Worm (Caenorhabditis elegans): ENCODE results near the gene cyp-29A2.
A peak's percentile ranks its signal among the peaks of the same experiment; 100 is the strongest.

cyp-29A2 gene

ce11 chrV:11239187-11239725 lies 21.9 kb downstream of the cyp-29A2 start, which contains the start of the genes dvc-1 and ima-1:
Gene dvc-1 (minus strand): TSS chrV:11239331.
Gene ima-1 (plus strand): TSS chrV:11239675.
- TF ChIP-seq jun-1 (tag; optimal IDR thresholded peaks at IDR 0.05): no peak
- TF ChIP-seq lin-39 (tag; optimal IDR thresholded peaks at IDR 0.05): no peak
- TF ChIP-seq ama-1 (optimal IDR thresholded peaks at IDR 0.05): no peak
- TF ChIP-seq php-3 (GFP tag; IDR thresholded peaks at IDR 0.05): 0 out of 2 replicates have a peak, but pooled peaks have one; percentile 30
- TF ChIP-seq zag-1 (tag; optimal IDR thresholded peaks at IDR 0.05): no peak
- no peak for TF ChIP-seq daf-16 (GFP tag; optimal IDR thresholded peaks at IDR 0.05)
- no peak for TF ChIP-seq daf-16 (tag; optimal IDR thresholded peaks at IDR 0.05)
- no peak for TF ChIP-seq lir-3 (tag; optimal IDR thresholded peaks at IDR 0.05)
- TF ChIP-seq ztf-7 (tag; optimal IDR thresholded peaks at IDR 0.05): no peak
- TF ChIP-seq pqm-1 (tag; optimal IDR thresholded peaks at IDR 0.05): no peak
- no peak for TF ChIP-seq nhr-10 (tag; optimal IDR thresholded peaks at IDR 0.05)
- TF ChIP-seq nhr-102 (tag; optimal IDR thresholded peaks at IDR 0.05): no peak
- no peak for TF ChIP-seq fos-1 (tag; optimal IDR thresholded peaks at IDR 0.05)
- TF ChIP-seq mdt-29 (GFP tag; IDR thresholded peaks at IDR 0.05): peak; percentile 31; the same call in 1 of the 2 replicates
- TF ChIP-seq lsy-2 (tag; optimal IDR thresholded peaks at IDR 0.05): no peak
- TF ChIP-seq ceh-82 (tag; optimal IDR thresholded peaks at IDR 0.05): no peak
- TF ChIP-seq dmd-9 (GFP tag; IDR thresholded peaks at IDR 0.05): 0 out of 2 replicates have a peak, but pooled peaks have one; percentile 36
- no peak for TF ChIP-seq cey-2 (tag; optimal IDR thresholded peaks at IDR 0.05; ENCODE audit: borderline replicate concordance, insufficient read depth)
- 0 out of 2 replicates have a peak, but pooled peaks have one; percentile 27 for TF ChIP-seq Y48G9A.11 (GFP tag; IDR thresholded peaks at IDR 0.05)
- no peak for TF ChIP-seq spr-1 (tag; optimal IDR thresholded peaks at IDR 0.05)
- no peak for TF ChIP-seq F26F4.8 (GFP tag; conservative IDR thresholded peaks at IDR 0.05)
- no peak for TF ChIP-seq egl-27 (tag; optimal IDR thresholded peaks at IDR 0.05)
- no peak for TF ChIP-seq nhr-76 (tag; optimal IDR thresholded peaks at IDR 0.05)
- no peak for TF ChIP-seq aly-2 (tag; optimal IDR thresholded peaks at IDR 0.05)
- TF ChIP-seq daf-12 (tag; optimal IDR thresholded peaks at IDR 0.05): no peak
- TF ChIP-seq mdl-1 (tag; optimal IDR thresholded peaks at IDR 0.05): no peak
- TF ChIP-seq ceh-62 (tag; optimal IDR thresholded peaks at IDR 0.05): no peak
- TF ChIP-seq F49E8.2 (tag; optimal IDR thresholded peaks at IDR 0.05; ENCODE audit: borderline replicate concordance): peak; percentile 31
- TF ChIP-seq lin-29 (GFP tag; IDR thresholded peaks at IDR 0.05): no peak
- no peak for TF ChIP-seq zfp-3 (GFP tag; conservative IDR thresholded peaks at IDR 0.05)
- no peak for TF ChIP-seq snpc-1.2 (GFP tag; IDR thresholded peaks at IDR 0.05)
- no peak for TF ChIP-seq spr-3 (GFP tag; optimal IDR thresholded peaks at IDR 0.05)
- peak; percentile 96 for TF ChIP-seq unc-130 (GFP tag; optimal IDR thresholded peaks at IDR 0.05)
- TF ChIP-seq madf-5 (GFP tag; IDR thresholded peaks at IDR 0.05): no peak
- TF ChIP-seq mxl-3 (GFP tag; optimal IDR thresholded peaks at IDR 0.05): peak; percentile 11
- TF ChIP-seq egl-43 (GFP tag; IDR thresholded peaks at IDR 0.05): peak; percentile 65
- no peak for TF ChIP-seq F10B5.3 (tag; optimal IDR thresholded peaks at IDR 0.05)
- TF ChIP-seq skn-1 (tag; optimal IDR thresholded peaks at IDR 0.05): no peak
- TF ChIP-seq hlh-30 (tag; optimal IDR thresholded peaks at IDR 0.05; ENCODE audit: insufficient read depth): peak; percentile 75
- TF ChIP-seq hif-1 (tag; optimal IDR thresholded peaks at IDR 0.05): no peak
- TF ChIP-seq dve-1 (tag; optimal IDR thresholded peaks at IDR 0.05; ENCODE audit: insufficient read depth): peak; percentile 43
- TF ChIP-seq mep-1 (tag; optimal IDR thresholded peaks at IDR 0.05): peak; percentile 59
- no peak for TF ChIP-seq F44E2.7 (GFP tag; IDR thresholded peaks at IDR 0.05)
- no peak for TF ChIP-seq zip-2 (tag; optimal IDR thresholded peaks at IDR 0.05)
- 0 out of 2 replicates have a peak, but pooled peaks have one; percentile 8 for TF ChIP-seq ctbp-1 (GFP tag; IDR thresholded peaks at IDR 0.05)
- TF ChIP-seq lim-7 (GFP tag; IDR thresholded peaks at IDR 0.05): no peak
- TF ChIP-seq nhr-111 (GFP tag; optimal IDR thresholded peaks at IDR 0.05): no peak
- peak; percentile 63 for TF ChIP-seq lin-13 (GFP tag; optimal IDR thresholded peaks at IDR 0.05)
- TF ChIP-seq nhr-41 (GFP tag; IDR thresholded peaks at IDR 0.05): no peak
- no peak for TF ChIP-seq dmd-8 (GFP tag; IDR thresholded peaks at IDR 0.05)
- no peak for TF ChIP-seq Y75B8A.6 (GFP tag; IDR thresholded peaks at IDR 0.05)
